Fruit fly (Drosophila melanogaster): Measurements from ENCODE around the gene oaf.

The oaf gene

dm6 chr2L:2492692-2493626, at the start of gene oaf:
Gene oaf, plus strand, starts transcription at chr2L:2492955.
- no peak for TF ChIP-seq CG5204 (GFP tag; optimal IDR thresholded peaks at IDR 0.05)
- TF ChIP-seq CG33017 (tag; optimal IDR thresholded peaks at IDR 0.05): no peak
- TF ChIP-seq kay (GFP tag; ENCODE audit: borderline replicate concordance): no peak
- peak; percentile 40 for TF ChIP-seq Crg-1 (GFP tag; optimal IDR thresholded peaks at IDR 0.05)
- TF ChIP-seq Hr96 (GFP tag; optimal IDR thresholded peaks at IDR 0.05): peak; percentile 54
- peak; percentile 28 for TF ChIP-seq ovo (GFP tag; optimal IDR thresholded peaks at IDR 0.05)
- TF ChIP-seq CG1620 (GFP tag; optimal IDR thresholded peaks at IDR 0.05): peak; percentile 70
- peak; percentile 78 for TF ChIP-seq bab1 (GFP tag; optimal IDR thresholded peaks at IDR 0.05)
- peak; percentile 38 for TF ChIP-seq CG14711 (tag; optimal IDR thresholded peaks at IDR 0.05)
- no peak for TF ChIP-seq pad (GFP tag; optimal IDR thresholded peaks at IDR 0.05)
- peak; percentile 95 for TF ChIP-seq cic (GFP tag; optimal IDR thresholded peaks at IDR 0.05)
- no peak for TF ChIP-seq CG7045 (GFP tag; optimal IDR thresholded peaks at IDR 0.05)
- peak; percentile 11 for TF ChIP-seq CG12768 (GFP tag; optimal IDR thresholded peaks at IDR 0.05)
- no peak for TF ChIP-seq cnc (optimal IDR thresholded peaks at IDR 0.05)
- TF ChIP-seq tj (GFP tag; optimal IDR thresholded peaks at IDR 0.05): peak; percentile 30
- peak; percentile 75 for TF ChIP-seq Clk (GFP tag; optimal IDR thresholded peaks at IDR 0.05)
- TF ChIP-seq CG11617 (GFP tag; optimal IDR thresholded peaks at IDR 0.05): peak; percentile 48
- peak; percentile 72 for TF ChIP-seq Mnt (GFP tag; optimal IDR thresholded peaks at IDR 0.05)
- TF ChIP-seq toe (GFP tag; optimal IDR thresholded peaks at IDR 0.05): peak; percentile 64
- peak; percentile 57 for TF ChIP-seq CG7101 (tag; optimal IDR thresholded peaks at IDR 0.05)

- no peak for TF ChIP-seq ovo (GFP tag; optimal IDR thresholded peaks at IDR 0.05)
- no peak for TF ChIP-seq toe (GFP tag; optimal IDR thresholded peaks at IDR 0.05)
Observed at dm6 chr2L:2448514-2448913, 44.2 kb upstream of the oaf start.

DNA sequence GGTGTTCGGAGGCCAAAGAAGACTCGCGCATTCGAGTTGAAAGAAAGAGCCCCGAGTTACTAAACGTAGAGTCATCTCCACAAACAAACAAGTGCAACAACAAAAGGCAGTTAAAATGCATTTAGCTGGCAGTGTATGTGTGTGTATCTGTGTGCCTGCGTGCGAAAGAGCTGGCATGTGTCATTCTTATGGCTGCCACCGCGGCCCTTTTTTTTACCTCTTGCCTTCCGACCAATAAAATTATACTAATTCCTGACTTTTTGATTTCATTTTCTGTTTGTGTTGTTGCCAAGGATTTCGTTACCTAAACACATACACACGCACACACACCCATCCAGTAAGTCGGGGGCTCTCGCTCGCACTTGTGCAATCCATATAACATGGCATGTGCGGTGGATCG, 43.1 kb upstream of the oaf start:
- TF ChIP-seq CG7101 (tag; optimal IDR thresholded peaks at IDR 0.05): no peak
- TF ChIP-seq CG12768 (GFP tag; optimal IDR thresholded peaks at IDR 0.05): no peak
- no peak for TF ChIP-seq Hr96 (GFP tag; optimal IDR thresholded peaks at IDR 0.05)
- TF ChIP-seq CG11617 (GFP tag; optimal IDR thresholded peaks at IDR 0.05): no peak
- no peak for TF ChIP-seq Clk (GFP tag; optimal IDR thresholded peaks at IDR 0.05)
- no peak for TF ChIP-seq bab1 (GFP tag; optimal IDR thresholded peaks at IDR 0.05)
- TF ChIP-seq toe (GFP tag; optimal IDR thresholded peaks at IDR 0.05): no peak
- no peak for TF ChIP-seq CG7045 (GFP tag; optimal IDR thresholded peaks at IDR 0.05)
- TF ChIP-seq tj (GFP tag; optimal IDR thresholded peaks at IDR 0.05): no peak
- TF ChIP-seq Mnt (GFP tag; optimal IDR thresholded peaks at IDR 0.05): no peak
- no peak for TF ChIP-seq CG14711 (tag; optimal IDR thresholded peaks at IDR 0.05)
- no peak for TF ChIP-seq CG33017 (tag; optimal IDR thresholded peaks at IDR 0.05)
- no peak for TF ChIP-seq ovo (GFP tag; optimal IDR thresholded peaks at IDR 0.05)
- TF ChIP-seq CG5204 (GFP tag; optimal IDR thresholded peaks at IDR 0.05): no peak
- TF ChIP-seq pad (GFP tag; optimal IDR thresholded peaks at IDR 0.05): no peak
- TF ChIP-seq cnc (optimal IDR thresholded peaks at IDR 0.05): no peak
- no peak for TF ChIP-seq cic (GFP tag; optimal IDR thresholded peaks at IDR 0.05)
- TF ChIP-seq CG1620 (GFP tag; optimal IDR thresholded peaks at IDR 0.05): no peak

- no peak for TF ChIP-seq bab1 (GFP tag; optimal IDR thresholded peaks at IDR 0.05)
- no peak for TF ChIP-seq CG12768 (GFP tag; optimal IDR thresholded peaks at IDR 0.05)
- TF ChIP-seq kay (GFP tag; ENCODE audit: borderline replicate concordance): no peak
- TF ChIP-seq Crg-1 (GFP tag; optimal IDR thresholded peaks at IDR 0.05): no peak
- TF ChIP-seq CG14711 (tag; optimal IDR thresholded peaks at IDR 0.05): no peak
- no peak for TF ChIP-seq CG5204 (GFP tag; optimal IDR thresholded peaks at IDR 0.05)
- TF ChIP-seq toe (GFP tag; optimal IDR thresholded peaks at IDR 0.05): no peak
- TF ChIP-seq pad (GFP tag; optimal IDR thresholded peaks at IDR 0.05): no peak
- TF ChIP-seq CG7101 (tag; optimal IDR thresholded peaks at IDR 0.05): no peak
- no peak for TF ChIP-seq Mnt (GFP tag; optimal IDR thresholded peaks at IDR 0.05)
- TF ChIP-seq cic (GFP tag; optimal IDR thresholded peaks at IDR 0.05): no peak
- TF ChIP-seq Clk (GFP tag; optimal IDR thresholded peaks at IDR 0.05): no peak
Observed at dm6 chr2L:2450723-2451379, 41.9 kb upstream of the oaf start.

dm6 chr2L:2453818-2454217, 38.9 kb upstream of the oaf start:
- TF ChIP-seq CG7101 (tag; optimal IDR thresholded peaks at IDR 0.05): no peak
- TF ChIP-seq Clk (GFP tag; optimal IDR thresholded peaks at IDR 0.05): no peak
- TF ChIP-seq CG33017 (tag; optimal IDR thresholded peaks at IDR 0.05): no peak
- no peak for TF ChIP-seq cnc (optimal IDR thresholded peaks at IDR 0.05)
- no peak for TF ChIP-seq kay (GFP tag; ENCODE audit: borderline replicate concordance)
- TF ChIP-seq toe (GFP tag; optimal IDR thresholded peaks at IDR 0.05): no peak
- no peak for TF ChIP-seq Hr96 (GFP tag; optimal IDR thresholded peaks at IDR 0.05)
- no peak for TF ChIP-seq CG14711 (tag; optimal IDR thresholded peaks at IDR 0.05)
- TF ChIP-seq pad (GFP tag; optimal IDR thresholded peaks at IDR 0.05): no peak

dm6 chr2L:2454644-2455043, 38.1 kb upstream of the oaf start:
- no peak for TF ChIP-seq tj (GFP tag; optimal IDR thresholded peaks at IDR 0.05)
- TF ChIP-seq bab1 (GFP tag; optimal IDR thresholded peaks at IDR 0.05): no peak
- TF ChIP-seq CG7101 (tag; optimal IDR thresholded peaks at IDR 0.05): no peak
- TF ChIP-seq CG5204 (GFP tag; optimal IDR thresholded peaks at IDR 0.05): no peak
